ENCODE assay signal across 1 fruit fly cellular context in the genomic region with DNA sequence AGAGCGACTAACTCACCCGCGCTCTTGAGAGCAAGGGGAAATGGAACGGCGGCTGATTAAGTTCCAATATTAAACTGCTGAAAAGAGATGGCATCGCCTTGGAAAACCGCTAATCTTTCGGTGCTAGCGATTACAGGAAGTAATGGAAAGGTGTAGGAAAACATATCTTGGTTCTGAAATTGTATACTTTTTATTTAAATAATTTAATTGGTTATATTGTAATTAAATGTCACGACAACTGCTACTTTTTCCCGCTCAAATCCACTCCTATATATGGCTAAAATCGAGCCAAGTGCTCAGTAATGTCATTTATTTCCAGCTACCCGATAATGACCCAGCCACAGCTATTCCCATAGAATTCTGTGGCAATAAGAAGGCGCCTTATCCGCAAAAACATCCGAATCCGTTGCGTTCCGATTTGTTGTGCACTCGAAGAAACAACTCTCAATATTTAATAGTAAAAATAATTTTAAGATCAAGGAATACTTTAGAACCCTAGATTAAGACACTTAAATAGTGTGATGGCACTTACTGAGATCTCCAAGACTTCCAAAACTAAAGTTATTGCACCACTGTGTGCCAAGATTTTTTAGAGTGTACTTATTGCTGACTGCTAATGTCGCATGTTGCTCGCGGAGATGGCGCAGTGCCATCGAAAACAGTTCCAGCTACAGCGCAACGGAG.
TF ChIP-seq lines count a peak whose summit lies in the region.

No protein-coding gene starts in this region.

TF ChIP-seq in whole organism, embryonic, 481 proteins besides CTCF, POLR2A, EP300 and RAD21 (continued from another document and continues in another):
- TF ChIP-seq CG3847 (GFP tag; IDR thresholded peaks at IDR 0.05; lab: Robert Waterston, UW) (peak; percentile 26; the same call in 1 of the 2 replicates), insv (GFP tag; optimal IDR thresholded peaks at IDR 0.05; lab: Kevin White, UChicago) (no peak), gro (GFP tag; optimal IDR thresholded peaks at IDR 0.05; lab: Kevin White, UChicago) (no peak), CG8944 (GFP tag; optimal IDR thresholded peaks at IDR 0.05; lab: Kevin White, UChicago) (peak; percentile 28), dati (GFP tag; IDR thresholded peaks at IDR 0.05; lab: Robert Waterston, UW) (0 out of 2 replicates have a peak, but pooled peaks have one; percentile 6), Lpt (GFP tag; optimal IDR thresholded peaks at IDR 0.05; lab: Kevin White, UChicago) (no peak), Side (GFP tag; optimal IDR thresholded peaks at IDR 0.05; lab: Kevin White, UChicago) (peak; percentile 55), fd64A (GFP tag; optimal IDR thresholded peaks at IDR 0.05; lab: Kevin White, UChicago) (no peak), CG10654 (GFP tag; optimal IDR thresholded peaks at IDR 0.05; lab: Kevin White, UChicago) (peak; percentile 36), CG9215 (GFP tag; IDR thresholded peaks at IDR 0.05; lab: Robert Waterston, UW) (no peak; the same call in 1 of the 2 replicates), CG10565 (GFP tag; optimal IDR thresholded peaks at IDR 0.05; lab: Kevin White, UChicago) (no peak), NfI (GFP tag; optimal IDR thresholded peaks at IDR 0.05; lab: Kevin White, UChicago) (peak; percentile 56), Lim3 (GFP tag; IDR thresholded peaks at IDR 0.05; lab: Robert Waterston, UW) (no peak), CG16779 (GFP tag; IDR thresholded peaks at IDR 0.05; lab: Robert Waterston, UW) (no peak), CG16815 (GFP tag; optimal IDR thresholded peaks at IDR 0.05; lab: Kevin White, UChicago) (peak; percentile 48), dan (GFP tag; IDR thresholded peaks at IDR 0.05; lab: Robert Waterston, UW) (0 out of 2 replicates have a peak, but pooled peaks have one; percentile 25), salm (tag; optimal IDR thresholded peaks at IDR 0.05; lab: Kevin White, UChicago) (peak; percentile 67), ap (GFP tag; IDR thresholded peaks at IDR 0.05; lab: Robert Waterston, UW) (peak; percentile 75), tgo (GFP tag; IDR thresholded peaks at IDR 0.05; lab: Robert Waterston, UW) (peak; percentile 79), usp (GFP tag; optimal IDR thresholded peaks at IDR 0.05; lab: Kevin White, UChicago) (no peak), Tbp (GFP tag; optimal IDR thresholded peaks at IDR 0.05; lab: Kevin White, UChicago) (no peak), ERR (GFP tag; optimal IDR thresholded peaks at IDR 0.05; lab: Kevin White, UChicago) (peak; percentile 16), CG5180 (GFP tag; optimal IDR thresholded peaks at IDR 0.05; lab: Kevin White, UChicago) (peak; percentile 56), D19A (tag; optimal IDR thresholded peaks at IDR 0.05; lab: Kevin White, UChicago) (peak; percentile 58), TFAM (GFP tag; optimal IDR thresholded peaks at IDR 0.05; lab: Kevin White, UChicago) (no peak), cwo (GFP tag; optimal IDR thresholded peaks at IDR 0.05; lab: Kevin White, UChicago) (peak; percentile 70), Dip2 (GFP tag; IDR thresholded peaks at IDR 0.05; lab: Robert Waterston, UW) (no peak), dpn (GFP tag; optimal IDR thresholded peaks at IDR 0.05; lab: Kevin White, UChicago) (peak; percentile 55 to 67), Abd-B (GFP tag; optimal IDR thresholded peaks at IDR 0.05; lab: Kevin White, UChicago) (peak; percentile 34), CG11560 (tag; IDR thresholded peaks at IDR 0.05; lab: Robert Waterston, UW) (peak; percentile 22; the same call in 1 of the 3 replicates), CG42726 (GFP tag; IDR thresholded peaks at IDR 0.05; lab: Robert Waterston, UW; ENCODE audit: partially characterized antibody) (no peak), MTF-1 (GFP tag; optimal IDR thresholded peaks at IDR 0.05; lab: Kevin White, UChicago; ENCODE audit: borderline replicate concordance) (peak; percentile 29), Spps (tag; optimal IDR thresholded peaks at IDR 0.05; lab: Kevin White, UChicago) (no peak), CG4282 (GFP tag; optimal IDR thresholded peaks at IDR 0.05; lab: Kevin White, UChicago) (no peak), Nf-YA (GFP tag; IDR thresholded peaks at IDR 0.05; lab: Robert Waterston, UW) (peak; percentile 58), wdn (GFP tag; IDR thresholded peaks at IDR 0.05; lab: Robert Waterston, UW) (0 out of 2 replicates have a peak, but pooled peaks have one; percentile 31), az2 (GFP tag; optimal IDR thresholded peaks at IDR 0.05; lab: Kevin White, UChicago) (peak; percentile 69), ttk (GFP tag; IDR thresholded peaks at IDR 0.05; lab: Robert Waterston, UW) (peak; percentile 46; the same call in 1 of the 2 replicates), ham (GFP tag; IDR thresholded peaks at IDR 0.05; lab: Robert Waterston, UW) (no peak), bab2 (GFP tag; optimal IDR thresholded peaks at IDR 0.05; lab: Kevin White, UChicago) (peak; percentile 61), Six4 (GFP tag; optimal IDR thresholded peaks at IDR 0.05; lab: Kevin White, UChicago) (peak; percentile 10), Ets97D (GFP tag; optimal IDR thresholded peaks at IDR 0.05; lab: Kevin White, UChicago) (peak; percentile 32), CG4707 (GFP tag; optimal IDR thresholded peaks at IDR 0.05; lab: Kevin White, UChicago) (peak; percentile 10), Xbp1 (GFP tag; optimal IDR thresholded peaks at IDR 0.05; lab: Kevin White, UChicago) (peak; percentile 81), CG18262 (tag; optimal IDR thresholded peaks at IDR 0.05; lab: Kevin White, UChicago) (peak; percentile 66), fru (optimal IDR thresholded peaks at IDR 0.05; lab: Kevin White, UChicago) (no peak), bsh (GFP tag; optimal IDR thresholded peaks at IDR 0.05; lab: Kevin White, UChicago) (peak; percentile 72), CG12769 (tag; optimal IDR thresholded peaks at IDR 0.05; lab: Kevin White, UChicago) (peak; percentile 60), CG7786 (GFP tag; optimal IDR thresholded peaks at IDR 0.05; lab: Kevin White, UChicago) (peak; percentile 55), CG17568 (GFP tag; optimal IDR thresholded peaks at IDR 0.05; lab: Kevin White, UChicago) (peak; percentile 47), Max (GFP tag; optimal IDR thresholded peaks at IDR 0.05; lab: Kevin White, UChicago) (peak; percentile 51), CG2120 (GFP tag; optimal IDR thresholded peaks at IDR 0.05; lab: Kevin White, UChicago) (peak; percentile 74), rib (GFP tag; IDR thresholded peaks at IDR 0.05; lab: Robert Waterston, UW) (no peak), CG8924 (tag; optimal IDR thresholded peaks at IDR 0.05; lab: Kevin White, UChicago) (peak; percentile 79), ato (GFP tag; IDR thresholded peaks at IDR 0.05; lab: Robert Waterston, UW; ENCODE audit: partially characterized antibody) (no peak), cas (GFP tag; IDR thresholded peaks at IDR 0.05; lab: Robert Waterston, UW) (no peak), Lhr (GFP tag; optimal IDR thresholded peaks at IDR 0.05; lab: Kevin White, UChicago) (no peak), wek (GFP tag; optimal IDR thresholded peaks at IDR 0.05; lab: Kevin White, UChicago) (peak; percentile 7), mam (GFP tag; optimal IDR thresholded peaks at IDR 0.05; lab: Kevin White, UChicago) (peak; percentile 57), pnt (GFP tag; optimal IDR thresholded peaks at IDR 0.05; lab: Kevin White, UChicago) (peak; percentile 65), vnd (GFP tag; IDR thresholded peaks at IDR 0.05; lab: Robert Waterston, UW; ENCODE audit: partially characterized antibody) (no peak), CG17612 (GFP tag; IDR thresholded peaks at IDR 0.05; lab: Robert Waterston, UW) (no peak), Ravus (GFP tag; IDR thresholded peaks at IDR 0.05; lab: Robert Waterston, UW) (no peak), CG16813 (GFP tag; IDR thresholded peaks at IDR 0.05; lab: Robert Waterston, UW; ENCODE audit: partially characterized antibody) (no peak), CG5953 (GFP tag; IDR thresholded peaks at IDR 0.05; lab: Robert Waterston, UW) (peak; percentile 65), unpg (GFP tag; optimal IDR thresholded peaks at IDR 0.05; lab: Kevin White, UChicago) (peak; percentile 85), crol (GFP tag; IDR thresholded peaks at IDR 0.05; lab: Robert Waterston, UW) (0 out of 2 replicates have a peak, but pooled peaks have one; percentile 21), CG10543 (GFP tag; optimal IDR thresholded peaks at IDR 0.05; lab: Kevin White, UChicago) (no peak), CrebB (tag; optimal IDR thresholded peaks at IDR 0.05; lab: Kevin White, UChicago) (peak; percentile 38), crp (GFP tag; optimal IDR thresholded peaks at IDR 0.05; lab: Kevin White, UChicago) (peak in 1 of 2 experiments; percentile 17), luna (GFP tag; optimal IDR thresholded peaks at IDR 0.05; lab: Kevin White, UChicago) (no peak), CG31365 (tag; optimal IDR thresholded peaks at IDR 0.05; lab: Kevin White, UChicago) (no peak), CG5245 (GFP tag; optimal IDR thresholded peaks at IDR 0.05; lab: Kevin White, UChicago) (peak; percentile 56), ara (GFP tag; IDR thresholded peaks at IDR 0.05; lab: Robert Waterston, UW) (peak; percentile 74), Gsc (GFP tag; IDR thresholded peaks at IDR 0.05; lab: Robert Waterston, UW) (no peak), CG9437 (GFP tag; optimal IDR thresholded peaks at IDR 0.05; lab: Kevin White, UChicago) (peak; percentile 40), Med (GFP tag; lab: Kevin White, UChicago) (peak; percentile 93), CG3065 (GFP tag; optimal IDR thresholded peaks at IDR 0.05; lab: Kevin White, UChicago) (no peak), Dip3 (GFP tag; optimal IDR thresholded peaks at IDR 0.05; lab: Kevin White, UChicago) (peak; percentile 44), Atf3 (GFP tag; optimal IDR thresholded peaks at IDR 0.05; lab: Kevin White, UChicago) (peak; percentile 30), her (GFP tag; optimal IDR thresholded peaks at IDR 0.05; lab: Kevin White, UChicago) (no peak), hkb (optimal IDR thresholded peaks at IDR 0.05; lab: Kevin White, UChicago) (no peak), hkb (GFP tag; IDR thresholded peaks at IDR 0.05; lab: Robert Waterston, UW) (peak; percentile 85), CG6791 (GFP tag; IDR thresholded peaks at IDR 0.05; lab: Robert Waterston, UW; ENCODE audit: partially characterized antibody) (no peak), CG12236 (GFP tag; optimal IDR thresholded peaks at IDR 0.05; lab: Kevin White, UChicago) (no peak), CG6254 (GFP tag; optimal IDR thresholded peaks at IDR 0.05; lab: Kevin White, UChicago) (peak; percentile 52), Eip74EF (GFP tag; optimal IDR thresholded peaks at IDR 0.05; lab: Kevin White, UChicago) (peak in 1 of 2 experiments; percentile 54), CG32767 (GFP tag; IDR thresholded peaks at IDR 0.05; lab: Robert Waterston, UW) (0 out of 2 replicates have a peak, but pooled peaks have one; percentile 53), CG1832 (GFP tag; optimal IDR thresholded peaks at IDR 0.05; lab: Kevin White, UChicago) (no peak), CG34376 (GFP tag; optimal IDR thresholded peaks at IDR 0.05; lab: Kevin White, UChicago) (no peak), shn (GFP tag; optimal IDR thresholded peaks at IDR 0.05; lab: Kevin White, UChicago) (peak; percentile 31), CG2889 (GFP tag; IDR thresholded peaks at IDR 0.05; lab: Robert Waterston, UW) (peak; percentile 31; the same call in 1 of the 3 replicates), stwl (tag; optimal IDR thresholded peaks at IDR 0.05; lab: Kevin White, UChicago) (no peak), CG12299 (tag; optimal IDR thresholded peaks at IDR 0.05; lab: Kevin White, UChicago) (no peak), bcd (GFP tag; optimal IDR thresholded peaks at IDR 0.05; lab: Kevin White, UChicago) (peak; percentile 77), abd-A (tag; optimal IDR thresholded peaks at IDR 0.05; lab: Kevin White, UChicago) (no peak), tap (tag; optimal IDR thresholded peaks at IDR 0.05; lab: Kevin White, UChicago) (peak; percentile 63), CG6272 (GFP tag; IDR thresholded peaks at IDR 0.05; lab: Robert Waterston, UW) (no peak), sens (GFP tag; lab: Kevin White, UChicago) (peak; percentile 91), CG10979 (tag; optimal IDR thresholded peaks at IDR 0.05; lab: Kevin White, UChicago) (peak; percentile 61), CG11093 (GFP tag; IDR thresholded peaks at IDR 0.05; lab: Robert Waterston, UW) (no peak), Ets65A (GFP tag; lab: Kevin White, UChicago) (peak; percentile 94), jigr1 (GFP tag; IDR thresholded peaks at IDR 0.05; lab: Robert Waterston, UW) (no peak), Jarid2 (GFP tag; optimal IDR thresholded peaks at IDR 0.05; lab: Kevin White, UChicago) (peak; percentile 37), CG11695 (GFP tag; IDR thresholded peaks at IDR 0.05; lab: Robert Waterston, UW) (peak; percentile 79), Bgb (GFP tag; IDR thresholded peaks at IDR 0.05; lab: Robert Waterston, UW; ENCODE audit: partially characterized antibody) (no peak), PHDP (tag; optimal IDR thresholded peaks at IDR 0.05; lab: Kevin White, UChicago) (peak; percentile 75), HmgZ (tag; optimal IDR thresholded peaks at IDR 0.05; lab: Kevin White, UChicago) (peak; percentile 51), bbx (GFP tag; IDR thresholded peaks at IDR 0.05; lab: Robert Waterston, UW; ENCODE audit: partially characterized antibody) (no peak), Atf-2 (GFP tag; optimal IDR thresholded peaks at IDR 0.05; lab: Kevin White, UChicago) (peak; percentile 42), NC2β (GFP tag; optimal IDR thresholded peaks at IDR 0.05; lab: Kevin White, UChicago) (peak; percentile 33), sna (GFP tag; IDR thresholded peaks at IDR 0.05; lab: Robert Waterston, UW; ENCODE audit: partially characterized antibody) (no peak), Ada2b (GFP tag; IDR thresholded peaks at IDR 0.05; lab: Robert Waterston, UW) (peak; percentile 44), gfzf (GFP tag; optimal IDR thresholded peaks at IDR 0.05; lab: Kevin White, UChicago) (no peak), CG9797 (GFP tag; optimal IDR thresholded peaks at IDR 0.05; lab: Kevin White, UChicago) (no peak), emc (GFP tag; optimal IDR thresholded peaks at IDR 0.05; lab: Kevin White, UChicago) (no peak), Fer3 (tag; optimal IDR thresholded peaks at IDR 0.05; lab: Kevin White, UChicago) (peak; percentile 70), HHEX (GFP tag; optimal IDR thresholded peaks at IDR 0.05; lab: Kevin White, UChicago) (peak; percentile 76), NC2α (GFP tag; optimal IDR thresholded peaks at IDR 0.05; lab: Kevin White, UChicago) (peak; percentile 28), NK7.1 (GFP tag; optimal IDR thresholded peaks at IDR 0.05; lab: Kevin White, UChicago) (peak; percentile 10), CG8281 (tag; optimal IDR thresholded peaks at IDR 0.05; lab: Kevin White, UChicago) (peak; percentile 20), z (GFP tag; IDR thresholded peaks at IDR 0.05; lab: Robert Waterston, UW) (no peak), gsb (GFP tag; IDR thresholded peaks at IDR 0.05; lab: Robert Waterston, UW) (peak; percentile 65), CG12744 (GFP tag; optimal IDR thresholded peaks at IDR 0.05; lab: Kevin White, UChicago) (no peak)
